Worm (Caenorhabditis elegans): ENCODE measurements around the gene Y54G2A.40.
"Not testable (repeated sequence)": the region's sequence is repeated elsewhere in the genome, so short reads cannot be mapped to it uniquely, and the experiment has no call there.

Gene Y54G2A.40

DNA sequence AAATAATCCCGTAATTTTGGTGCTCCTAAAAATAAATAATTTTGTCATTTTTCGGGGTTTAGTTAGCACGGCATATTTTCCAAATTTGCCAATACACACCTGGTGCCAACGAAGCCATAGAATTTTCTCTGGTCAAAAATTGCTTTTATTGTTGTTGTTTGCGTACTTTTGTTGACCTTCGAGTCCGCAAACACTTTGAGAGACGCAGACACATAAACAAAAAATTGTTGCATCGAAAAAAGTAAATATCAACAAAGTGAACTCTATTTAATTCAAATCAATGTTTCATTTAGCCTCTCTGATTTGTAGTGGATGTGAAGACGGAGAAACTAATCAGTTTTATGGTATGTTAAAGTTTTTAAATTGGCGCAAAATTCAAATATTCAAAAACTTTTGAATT, at the start of gene Y54G2A.40:
Gene Y54G2A.40, plus strand, starts transcription at position 213 of the 400 bp plus-strand sequence.
- TF ChIP-seq unc-62 (GFP tag; optimal IDR thresholded peaks at IDR 0.05), result no peak

- no peak for TF ChIP-seq unc-62 (GFP tag; optimal IDR thresholded peaks at IDR 0.05)
These were observed 47.9 kb upstream of the Y54G2A.40 start, which contains the start of gene Y54G2A.52 for ce11 chrIV:2798339-2798738. TSS of gene Y54G2A.52 (minus strand) at chrIV:2798686.

DNA sequence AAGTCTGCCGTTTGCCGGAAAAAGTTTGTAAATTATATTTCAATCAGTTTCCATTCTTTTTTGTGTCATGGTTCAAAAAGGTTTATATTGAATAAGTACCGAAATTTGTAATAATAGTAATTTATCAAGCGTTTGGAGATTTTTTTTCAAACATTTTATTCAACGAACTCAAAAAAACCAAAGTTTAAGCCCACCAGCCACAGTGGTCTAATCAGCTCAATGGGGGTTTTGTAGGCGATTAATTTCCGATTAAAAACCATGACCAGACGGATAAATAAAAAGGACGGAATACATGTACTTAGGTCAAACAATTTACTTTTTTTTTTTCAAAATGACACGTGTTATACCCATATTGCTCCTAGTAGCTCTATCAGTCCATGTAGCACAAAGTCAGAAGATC, 46.9 kb upstream of the Y54G2A.40 start, which contains the start of gene Y54G2A.10:
Gene Y54G2A.10, plus strand, starts transcription at position 301 of the 400 bp plus-strand sequence.
- no peak for TF ChIP-seq unc-62 (GFP tag; optimal IDR thresholded peaks at IDR 0.05)

DNA sequence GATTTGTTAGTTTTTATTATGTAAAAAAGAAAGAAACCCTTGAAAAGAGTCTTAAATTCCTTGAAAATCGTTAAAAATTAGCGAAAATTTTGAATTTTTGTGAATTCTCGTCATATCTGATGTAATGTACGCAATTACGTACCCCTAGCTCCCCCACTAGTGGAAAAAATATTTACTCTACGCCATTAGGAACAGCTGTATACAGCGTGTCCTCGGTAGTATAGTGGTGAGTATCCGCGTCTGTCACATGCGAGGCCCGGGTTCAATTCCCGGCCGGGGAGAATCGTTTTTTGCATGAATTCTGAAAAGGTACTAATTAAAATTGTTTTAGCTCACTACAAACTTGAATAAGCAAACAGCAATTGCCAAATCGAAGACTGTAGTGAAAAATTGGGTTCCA, 46.4 kb upstream of the Y54G2A.40 start:
- TF ChIP-seq unc-62 (GFP tag; optimal IDR thresholded peaks at IDR 0.05), result no peak

DNA sequence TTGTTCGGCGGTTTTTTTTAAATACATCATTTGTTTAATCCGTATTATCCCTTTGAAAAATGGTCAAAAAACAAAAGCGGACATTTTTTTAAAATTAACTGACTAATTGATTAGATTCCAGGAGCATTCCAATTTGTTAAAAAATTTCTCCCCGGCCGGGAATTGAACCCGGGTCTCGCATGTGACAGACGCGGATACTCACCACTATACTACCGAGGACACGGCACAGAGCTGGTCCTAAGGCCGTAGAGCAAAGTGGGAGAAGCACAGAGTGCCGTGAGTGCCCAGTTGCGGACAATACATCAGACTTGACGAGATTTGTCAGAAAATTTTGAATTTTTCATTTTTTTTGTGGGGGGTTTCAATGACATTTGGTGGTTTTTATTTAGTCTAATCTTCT, 45.3 kb upstream of the Y54G2A.40 start:
- TF ChIP-seq unc-62 (GFP tag; optimal IDR thresholded peaks at IDR 0.05), result no peak

DNA sequence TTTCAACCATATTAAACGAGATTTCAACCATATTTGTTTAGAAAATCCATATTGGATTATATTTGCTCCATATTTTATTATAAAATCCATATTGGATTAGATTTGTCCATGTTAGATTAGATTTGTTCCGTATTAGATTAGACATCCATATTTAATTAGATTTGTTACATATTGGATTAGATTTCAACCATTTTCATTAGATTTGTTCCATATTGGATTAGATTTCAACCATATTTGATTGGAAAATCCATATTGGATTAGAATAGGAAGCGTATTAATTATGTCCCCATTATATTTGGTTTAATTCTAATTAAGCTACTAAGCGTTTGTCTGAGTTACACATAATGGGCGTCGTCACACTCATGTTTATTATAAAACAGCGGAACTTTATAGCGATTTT, 44.7 kb upstream of the Y54G2A.40 start, which contains the start of gene Y54G2A.44:
Gene Y54G2A.44, plus strand, starts transcription at position 301 of the 400 bp plus-strand sequence.
- not testable (repeated sequence) for TF ChIP-seq unc-62 (GFP tag; optimal IDR thresholded peaks at IDR 0.05)

DNA sequence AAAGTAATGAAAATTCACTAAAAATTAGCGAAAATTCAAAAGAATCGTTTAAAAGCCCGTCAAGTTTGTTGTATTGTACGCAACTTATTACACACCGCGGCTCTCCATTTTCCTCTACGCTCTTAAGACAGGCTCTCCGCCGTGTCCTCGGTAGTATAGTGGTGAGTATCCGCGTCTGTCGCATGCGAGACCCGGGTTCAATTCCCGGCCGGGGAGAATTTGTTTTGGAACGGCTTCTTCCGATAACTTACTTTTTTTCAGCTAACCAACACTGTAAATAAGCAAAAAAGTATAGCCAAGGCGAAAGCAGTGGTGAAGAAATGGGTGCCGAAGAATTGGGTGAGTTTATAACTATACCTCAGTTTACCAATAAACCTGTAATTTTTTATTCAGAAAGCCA, 44.1 kb upstream of the Y54G2A.40 start:
- TF ChIP-seq unc-62 (GFP tag; optimal IDR thresholded peaks at IDR 0.05), result no peak

- no peak for TF ChIP-seq unc-62 (GFP tag; optimal IDR thresholded peaks at IDR 0.05)
These were observed 42.6 kb upstream of the Y54G2A.40 start, which contains the start of gene Y54G2A.32 for ce11 chrIV:2803652-2804051. TSS of gene Y54G2A.32 (plus strand) at chrIV:2803952.

DNA sequence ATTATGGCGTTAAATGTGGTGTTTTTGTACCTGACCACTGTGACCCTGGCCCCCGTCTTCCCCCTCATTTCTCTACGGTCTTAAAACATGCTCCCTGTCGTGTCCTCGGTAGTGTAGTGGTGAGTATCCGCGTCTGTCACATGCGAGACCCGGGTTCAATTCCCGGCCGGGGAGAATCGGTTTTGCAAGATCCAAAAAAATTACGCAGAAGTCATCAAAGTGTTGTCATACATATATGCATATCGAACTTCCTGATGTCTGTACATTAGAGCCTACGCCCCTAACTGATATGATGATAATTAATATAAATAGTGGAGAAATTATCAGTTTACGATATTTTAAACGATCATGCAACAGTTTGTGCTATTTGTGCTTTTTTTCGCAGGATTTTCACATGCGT, 40.8 kb upstream of the Y54G2A.40 start, which contains the start of gene Y54G2A.45:
Gene Y54G2A.45, plus strand, starts transcription at position 333 of the 400 bp plus-strand sequence.
- no peak for TF ChIP-seq unc-62 (GFP tag; optimal IDR thresholded peaks at IDR 0.05)

ce11 chrIV:2808154-2808553, 38.1 kb upstream of the Y54G2A.40 start:
- no peak for TF ChIP-seq unc-62 (GFP tag; optimal IDR thresholded peaks at IDR 0.05)

ce11 chrIV:2809208-2809607, 37.1 kb upstream of the Y54G2A.40 start, which contains the start of gene Y54G2A.76:
TSS of gene Y54G2A.76 (plus strand) at chrIV:2809410.
- no peak for TF ChIP-seq unc-62 (GFP tag; optimal IDR thresholded peaks at IDR 0.05)

ce11 chrIV:2817038-2817437, 29.2 kb upstream of the Y54G2A.40 start:
- no peak for TF ChIP-seq unc-62 (GFP tag; optimal IDR thresholded peaks at IDR 0.05)

ce11 chrIV:2819633-2820032, 26.6 kb upstream of the Y54G2A.40 start, which contains the start of gene Y54G2A.13:
TSS of gene Y54G2A.13 (minus strand) at chrIV:2819733.
- no peak for TF ChIP-seq unc-62 (GFP tag; optimal IDR thresholded peaks at IDR 0.05)

- no peak for TF ChIP-seq unc-62 (GFP tag; optimal IDR thresholded peaks at IDR 0.05)
These were observed 25.9 kb upstream of the Y54G2A.40 start, which contains the start of gene Y54G2A.37 for ce11 chrIV:2820408-2820807. TSS of gene Y54G2A.37 (plus strand) at chrIV:2820708.

- TF ChIP-seq unc-62 (GFP tag; optimal IDR thresholded peaks at IDR 0.05), result no peak
These were observed 22.8 kb upstream of the Y54G2A.40 start, which contains the start of gene clec-80 for ce11 chrIV:2823446-2823845. TSS of gene clec-80 (plus strand) at chrIV:2823746.

DNA sequence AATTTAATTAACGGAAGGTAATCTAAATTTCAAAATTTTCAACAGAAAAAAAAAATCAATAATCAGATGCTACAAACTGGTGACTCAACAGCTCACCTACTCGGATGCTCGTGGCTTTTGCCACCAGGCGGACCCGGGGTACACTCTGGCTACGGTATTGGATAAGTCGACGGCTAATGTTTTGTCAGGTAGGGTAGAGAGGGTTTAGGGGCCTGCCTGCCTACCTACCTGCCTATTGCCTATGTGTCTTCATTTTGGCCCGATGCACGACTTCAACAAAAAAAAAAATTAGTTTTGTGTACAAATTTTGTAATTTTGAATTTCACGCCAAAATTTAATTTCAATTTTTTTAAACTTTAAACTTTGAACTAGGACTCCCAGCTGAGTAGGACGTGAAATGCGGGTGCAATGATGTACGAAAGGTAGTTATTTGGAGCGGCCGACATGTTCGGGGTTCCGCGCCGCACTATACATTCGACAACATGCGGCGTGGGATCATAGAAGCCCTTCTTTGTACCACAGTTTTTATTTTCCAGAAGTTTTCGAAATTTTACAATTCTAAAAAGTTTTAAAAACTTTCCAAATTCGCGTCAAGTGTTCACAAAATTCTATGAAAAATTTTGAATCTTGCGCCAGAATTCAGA, 20.7 kb upstream of the Y54G2A.40 start:
- TF ChIP-seq unc-62 (GFP tag; optimal IDR thresholded peaks at IDR 0.05), result no peak

ce11 chrIV:2826335-2826734, 19.9 kb upstream of the Y54G2A.40 start:
- TF ChIP-seq unc-62 (GFP tag; optimal IDR thresholded peaks at IDR 0.05), result no peak
